Worm (Caenorhabditis elegans) whole organism, late embryonic: Measurements from ENCODE around the gene drd-1.

Source experiments
- C08G9.2 ChIP-seq: sonication (generic microtip); optimal IDR thresholded peaks from 2 replicates; lab custom pipeline; 2016; ENCODE audit warnings: mild to moderate bottlenecking, missing genetic modification characterization, moderate library complexity, missing compliant biosample characterization
- F13H6.1 ChIP-seq: sonication (generic microtip); optimal IDR thresholded peaks from 2 replicates; lab custom pipeline; 2016; ENCODE audit warnings: missing genetic modification characterization, missing compliant biosample characterization
- K09A11.1 ChIP-seq: sonication (generic microtip); optimal IDR thresholded peaks from 2 replicates; lab custom pipeline; 2017; ENCODE audit warnings: antibody characterized with exemption, mild to moderate bottlenecking, missing genetic modification characterization, missing compliant biosample characterization; ENCODE audit not compliant: insufficient read depth
- ama-1 ChIP-seq: fragments of 150-350 bp; optimal IDR thresholded peaks from 2 replicates; lab custom pipeline; 2014
- ceh-14 ChIP-seq: sonication (generic microtip); optimal IDR thresholded peaks from 2 replicates; lab custom pipeline; 2016; ENCODE audit warnings: missing genotype, missing genetic modification characterization, missing compliant biosample characterization
- ceh-18 ChIP-seq: sonication (generic microtip); optimal IDR thresholded peaks from 2 replicates; lab custom pipeline; 2016; ENCODE audit warnings: missing genetic modification characterization, missing compliant biosample characterization
- ceh-19 ChIP-seq: fragments of 200-800 bp; sonication (Bioruptor generic); optimal IDR thresholded peaks from 2 replicates; lab custom pipeline; 2018; ENCODE audit warnings: mild to moderate bottlenecking, missing genetic modification characterization, missing compliant biosample characterization
- ceh-2 ChIP-seq: sonication (generic microtip); optimal IDR thresholded peaks from 2 replicates; lab custom pipeline; 2016; ENCODE audit warnings: missing genotype, missing genetic modification characterization, missing compliant biosample characterization
- ceh-30 ChIP-seq: fragments of 150-350 bp; optimal IDR thresholded peaks from 2 replicates; lab custom pipeline; 2014; ENCODE audit warnings: missing biosample characterization, missing genetic modification characterization
- ceh-31 ChIP-seq: sonication (generic microtip); optimal IDR thresholded peaks from 2 replicates; lab custom pipeline; 2016; ENCODE audit warnings: missing genetic modification characterization, missing compliant biosample characterization
- ceh-48 ChIP-seq: sonication (generic microtip); optimal IDR thresholded peaks from 2 replicates; lab custom pipeline; 2016; ENCODE audit warnings: missing genetic modification characterization, inconsistent platforms, missing compliant biosample characterization
- ceh-6 ChIP-seq: fragments of 200-800 bp; sonication (Bioruptor generic); optimal IDR thresholded peaks from 2 replicates; lab custom pipeline; 2018; ENCODE audit warnings: mild to moderate bottlenecking, missing genetic modification characterization, missing compliant biosample characterization
- ceh-9 ChIP-seq: sonication (generic microtip); optimal IDR thresholded peaks from 2 replicates; lab custom pipeline; 2016; ENCODE audit warnings: mild to moderate bottlenecking, missing genetic modification characterization, inconsistent platforms, missing compliant biosample characterization
- che-1 ChIP-seq: sonication (generic microtip); optimal IDR thresholded peaks from 2 replicates; lab custom pipeline; 2016; ENCODE audit warnings: mild to moderate bottlenecking, missing genetic modification characterization, missing compliant biosample characterization
- dve-1 ChIP-seq: sonication (generic microtip); optimal IDR thresholded peaks from 2 replicates; lab custom pipeline; 2017; ENCODE audit warnings: antibody characterized with exemption, mild to moderate bottlenecking, missing genetic modification characterization, missing compliant biosample characterization
- elt-2 ChIP-seq: sonication (generic microtip); optimal IDR thresholded peaks from 2 replicates; lab custom pipeline; 2016; ENCODE audit warnings: missing genetic modification reagents, missing genetic modification characterization, missing compliant biosample characterization
- elt-4 ChIP-seq: sonication (generic microtip); optimal IDR thresholded peaks from 2 replicates; lab custom pipeline; 2016; ENCODE audit warnings: missing genetic modification characterization, missing compliant biosample characterization
- ets-4 ChIP-seq: sonication (generic microtip); optimal IDR thresholded peaks from 2 replicates; lab custom pipeline; 2016; ENCODE audit warnings: missing genetic modification characterization, missing compliant biosample characterization
- fkh-6 ChIP-seq: sonication (generic microtip); optimal IDR thresholded peaks from 2 replicates; lab custom pipeline; 2016; ENCODE audit warnings: missing genetic modification characterization, missing compliant biosample characterization
- hlh-13 ChIP-seq: fragments of 200-800 bp; sonication (Bioruptor generic); optimal IDR thresholded peaks from 2 replicates; lab custom pipeline; 2018; ENCODE audit warnings: mild to moderate bottlenecking, missing genetic modification characterization, missing compliant biosample characterization
- hlh-30 ChIP-seq: sonication (generic microtip); optimal IDR thresholded peaks from 2 replicates; lab custom pipeline; 2017; ENCODE audit warnings: antibody characterized with exemption, missing genetic modification characterization, missing compliant biosample characterization; ENCODE audit not compliant: insufficient read depth
- hlh-6 ChIP-seq: sonication (generic microtip); optimal IDR thresholded peaks from 2 replicates; lab custom pipeline; 2016; ENCODE audit warnings: missing genotype, missing genetic modification characterization, missing compliant biosample characterization
- lim-6 ChIP-seq: sonication (generic microtip); optimal IDR thresholded peaks from 2 replicates; lab custom pipeline; 2016; ENCODE audit warnings: missing genetic modification characterization, missing compliant biosample characterization
- madf-2 ChIP-seq: sonication (generic microtip); optimal IDR thresholded peaks from 2 replicates; lab custom pipeline; 2017; ENCODE audit warnings: missing genetic modification characterization, missing compliant biosample characterization
- mec-3 ChIP-seq: sonication (generic microtip); optimal IDR thresholded peaks from 2 replicates; lab custom pipeline; 2016; ENCODE audit warnings: borderline replicate concordance, missing genetic modification characterization, missing compliant biosample characterization
- nfya-1 ChIP-seq: sonication (generic microtip); optimal IDR thresholded peaks from 2 replicates; lab custom pipeline; 2017; ENCODE audit warnings: missing genetic modification characterization, mild to moderate bottlenecking, missing compliant biosample characterization, antibody characterized with exemption, moderate library complexity
- npax-4 ChIP-seq: sonication (generic microtip); optimal IDR thresholded peaks from 2 replicates; lab custom pipeline; 2016; ENCODE audit warnings: missing genetic modification characterization, missing compliant biosample characterization
- odd-2 ChIP-seq: sonication (generic microtip); optimal IDR thresholded peaks from 2 replicates; lab custom pipeline; 2017; ENCODE audit warnings: antibody characterized with exemption, mild to moderate bottlenecking, missing genetic modification characterization, missing compliant biosample characterization
- pat-9 ChIP-seq: fragments of 200-800 bp; sonication (Bioruptor generic); optimal IDR thresholded peaks from 2 replicates; lab custom pipeline; 2018; ENCODE audit warnings: mild to moderate bottlenecking, missing genetic modification characterization, moderate library complexity, missing compliant biosample characterization
- pax-1 ChIP-seq: fragments of 150-350 bp; optimal IDR thresholded peaks from 2 replicates; lab custom pipeline; 2014; ENCODE audit warnings: missing biosample characterization, missing genetic modification characterization
- pha-2 ChIP-seq: sonication (generic microtip); optimal IDR thresholded peaks from 2 replicates; lab custom pipeline; 2017; ENCODE audit warnings: mild to moderate bottlenecking, missing genetic modification characterization, missing compliant biosample characterization
- pros-1 ChIP-seq: fragments of 150-350 bp; optimal IDR thresholded peaks from 2 replicates; lab custom pipeline; 2014; ENCODE audit warnings: missing biosample characterization, missing genetic modification reagents, missing genetic modification characterization
- ref-2 ChIP-seq: sonication (generic microtip); optimal IDR thresholded peaks from 2 replicates; lab custom pipeline; 2016; ENCODE audit warnings: missing genetic modification characterization, missing compliant biosample characterization
- sox-2 ChIP-seq: fragments of 200-800 bp; sonication (Bioruptor generic); IDR thresholded peaks from 2 replicates; pipeline ENCODE4 v1.3.6; 2022; ENCODE audit warnings: missing genetic modification reagents, missing genetic modification characterization, missing compliant biosample characterization
- sox-4 ChIP-seq: sonication (generic microtip); optimal IDR thresholded peaks from 2 replicates; lab custom pipeline; 2017; ENCODE audit warnings: mild to moderate bottlenecking, missing genetic modification characterization, inconsistent platforms, missing compliant biosample characterization
- tbx-2 ChIP-seq: sonication (generic microtip); optimal IDR thresholded peaks from 2 replicates; lab custom pipeline; 2016; ENCODE audit warnings: missing genetic modification characterization, missing compliant biosample characterization
- tbx-7 ChIP-seq: sonication (generic microtip); optimal IDR thresholded peaks from 2 replicates; lab custom pipeline; 2016; ENCODE audit warnings: missing genotype, missing genetic modification characterization, missing compliant biosample characterization
- ttx-3 ChIP-seq: sonication (generic microtip); optimal IDR thresholded peaks from 2 replicates; lab custom pipeline; 2016; ENCODE audit warnings: missing genetic modification reagents, missing genetic modification characterization, missing compliant biosample characterization
- unc-42 ChIP-seq: sonication (generic microtip); optimal IDR thresholded peaks from 2 replicates; lab custom pipeline; 2016; ENCODE audit warnings: missing genotype, missing genetic modification characterization, missing compliant biosample characterization
- unc-55 ChIP-seq: sonication (generic microtip); optimal IDR thresholded peaks from 2 replicates; lab custom pipeline; 2017; ENCODE audit warnings: missing biosample characterization, missing genetic modification reagents, missing genetic modification characterization
- zip-5 ChIP-seq: sonication (generic microtip); optimal IDR thresholded peaks from 2 replicates; lab custom pipeline; 2016; ENCODE audit warnings: missing genetic modification characterization, missing compliant biosample characterization

The drd-1 gene

ce11 chrII:8385561-8385960, 2.3 kb upstream of the drd-1 start (continued):
- TF ChIP-seq pax-1 (tag; lab: Kevin White, UChicago), result no peak
- TF ChIP-seq ceh-18 (tag; lab: Kevin White, UChicago), result no peak

- no peak for TF ChIP-seq ceh-6 (GFP tag; lab: Kevin White, UChicago)
- no peak for TF ChIP-seq pha-2
- TF ChIP-seq ets-4, result no peak
- TF ChIP-seq npax-4, result no peak
- TF ChIP-seq F13H6.1, result no peak
- TF ChIP-seq pax-1 (tag; lab: Kevin White, UChicago), result no peak
- TF ChIP-seq pat-9 (tag; lab: Kevin White, UChicago), result no peak
- no peak for TF ChIP-seq tbx-7
- TF ChIP-seq ceh-9 (tag; lab: Kevin White, UChicago), result no peak
- TF ChIP-seq ceh-19 (GFP tag; lab: Kevin White, UChicago), result no peak
- TF ChIP-seq ttx-3, result no peak
- TF ChIP-seq odd-2 (tag; lab: Kevin White, UChicago), result no peak
- TF ChIP-seq hlh-6 (tag; lab: Kevin White, UChicago), result no peak
- no peak for TF ChIP-seq ceh-31
- no peak for TF ChIP-seq nfya-1
- no peak for TF ChIP-seq ceh-14 (tag; lab: Kevin White, UChicago)
Measured at ce11 chrII:8386897-8387296, 954 bp upstream of the drd-1 start.

ce11 chrII:8390751-8391150, 2.9 kb downstream of the drd-1 start, which contains the start of gene F49E12.10:
Gene F49E12.10, plus strand, starts transcription at chrII:8391051.
- no peak for TF ChIP-seq ceh-48
- TF ChIP-seq zip-5 (tag; lab: Kevin White, UChicago), result no peak
- TF ChIP-seq ceh-9 (tag; lab: Kevin White, UChicago), result no peak
- no peak for TF ChIP-seq ceh-30 (tag; lab: Kevin White, UChicago)
- no peak for TF ChIP-seq mec-3
- no peak for TF ChIP-seq sox-4
- TF ChIP-seq ceh-14 (tag; lab: Kevin White, UChicago), result no peak
- TF ChIP-seq K09A11.1 (tag; lab: Kevin White, UChicago), result no peak
- TF ChIP-seq pat-9 (tag; lab: Kevin White, UChicago), result no peak
- TF ChIP-seq pros-1 (tag; lab: Kevin White, UChicago), result no peak
- TF ChIP-seq sox-2 (GFP tag; lab: Robert Waterston, UW), result no peak
- no peak for TF ChIP-seq nfya-1
- no peak for TF ChIP-seq hlh-13 (GFP tag; lab: Kevin White, UChicago)
- TF ChIP-seq elt-2 (tag; lab: Kevin White, UChicago), result no peak
- TF ChIP-seq dve-1 (tag; lab: Kevin White, UChicago), result no peak

ce11 chrII:8392215-8392614, 4.4 kb downstream of the drd-1 start:
- TF ChIP-seq tbx-2 (tag; lab: Kevin White, UChicago) (no peak), hlh-6 (tag; lab: Kevin White, UChicago) (no peak), dve-1 (tag; lab: Kevin White, UChicago) (no peak), hlh-30 (tag; lab: Kevin White, UChicago) (no peak), ceh-19 (GFP tag; lab: Kevin White, UChicago) (no peak), ref-2 (tag; lab: Kevin White, UChicago) (no peak), C08G9.2 (tag; lab: Kevin White, UChicago) (no peak), ceh-2 (tag; lab: Kevin White, UChicago) (no peak), unc-55 (GFP tag; lab: Kevin White, UChicago) (no peak), elt-4 (tag; lab: Kevin White, UChicago) (no peak), npax-4 (no peak), lim-6 (tag; lab: Kevin White, UChicago) (no peak), fkh-6 (tag; lab: Kevin White, UChicago) (no peak), odd-2 (tag; lab: Kevin White, UChicago) (no peak), mec-3 (no peak), unc-42 (tag; lab: Kevin White, UChicago) (no peak), ama-1 (lab: Kevin White, UChicago) (no peak), madf-2 (tag; lab: Kevin White, UChicago) (no peak), che-1 (tag; lab: Kevin White, UChicago) (no peak)
